Worm (Caenorhabditis elegans) whole organism, young adult: Measurements from ENCODE around the gene vps-16.

ENCODE experiments used
- Y53G8AR.9 ChIP-seq: fragments of 200-800 bp; sonication (Bioruptor generic); conservative IDR thresholded peaks from 2 replicates; pipeline ENCODE4 v1.3.6; 2022; ENCODE audit warnings: missing genetic modification reagents, missing genetic modification characterization, missing compliant biosample characterization
- ama-1 ChIP-seq, 3 experiments: fragments of 150-350 bp in 1 of 3; sonication (generic microtip) in 2 of 3; optimal IDR thresholded peaks; 2 replicates each; lab custom pipeline; 2014 to 2018; ENCODE audit warnings: missing biosample characterization in 2 of 3, missing genetic modification characterization in 2 of 3, missing genetic modification reagents in 2 of 3
- ccch-3 ChIP-seq: fragments of 200-800 bp; sonication (Bioruptor generic); optimal IDR thresholded peaks from 2 replicates; lab custom pipeline; 2018; ENCODE audit warnings: mild to moderate bottlenecking, missing genetic modification characterization, missing compliant biosample characterization
- ceh-40 ChIP-seq: fragments of 200-800 bp; sonication (Bioruptor generic); IDR thresholded peaks from 2 replicates; pipeline ENCODE4 v1.3.6; 2022; ENCODE audit warnings: missing genetic modification characterization, missing compliant biosample characterization
- lin-35 ChIP-seq, 3 experiments: fragments of 150-350 bp in 2 of 3; sonication (generic microtip) in 1 of 3; optimal IDR thresholded peaks; 2 replicates each; lab custom pipeline; 2014 to 2018; ENCODE audit warnings: missing biosample characterization in 3 of 3, missing genetic modification characterization in 3 of 3, missing genetic modification reagents in 3 of 3
- pbrm-1 ChIP-seq: fragments of 200-800 bp; sonication (Bioruptor generic); IDR thresholded peaks from 2 replicates; pipeline ENCODE4 v1.3.6; 2022; ENCODE audit warnings: missing genetic modification reagents, missing genetic modification characterization, missing compliant biosample characterization
- tlf-1 ChIP-seq: fragments of 200-800 bp; sonication (Bioruptor generic); optimal IDR thresholded peaks from 2 replicates; lab custom pipeline; 2018; ENCODE audit warnings: mild to moderate bottlenecking, missing genetic modification characterization, missing compliant biosample characterization
- unc-130 ChIP-seq: sonication (generic microtip); optimal IDR thresholded peaks from 2 replicates; lab custom pipeline; 2016; ENCODE audit warnings: missing genetic modification reagents, missing genetic modification characterization, missing compliant biosample characterization
- unc-62 ChIP-seq: fragments of 150-350 bp; optimal IDR thresholded peaks from 2 replicates; lab custom pipeline; 2014; ENCODE audit warnings: missing biosample characterization, missing genetic modification reagents, missing genetic modification characterization
- ztf-28 ChIP-seq: fragments of 200-800 bp; sonication (Bioruptor generic); IDR thresholded peaks from 2 replicates; pipeline ENCODE4 v1.3.6; 2022; ENCODE audit warnings: missing genetic modification reagents, missing genetic modification characterization, missing compliant biosample characterization

DNA sequence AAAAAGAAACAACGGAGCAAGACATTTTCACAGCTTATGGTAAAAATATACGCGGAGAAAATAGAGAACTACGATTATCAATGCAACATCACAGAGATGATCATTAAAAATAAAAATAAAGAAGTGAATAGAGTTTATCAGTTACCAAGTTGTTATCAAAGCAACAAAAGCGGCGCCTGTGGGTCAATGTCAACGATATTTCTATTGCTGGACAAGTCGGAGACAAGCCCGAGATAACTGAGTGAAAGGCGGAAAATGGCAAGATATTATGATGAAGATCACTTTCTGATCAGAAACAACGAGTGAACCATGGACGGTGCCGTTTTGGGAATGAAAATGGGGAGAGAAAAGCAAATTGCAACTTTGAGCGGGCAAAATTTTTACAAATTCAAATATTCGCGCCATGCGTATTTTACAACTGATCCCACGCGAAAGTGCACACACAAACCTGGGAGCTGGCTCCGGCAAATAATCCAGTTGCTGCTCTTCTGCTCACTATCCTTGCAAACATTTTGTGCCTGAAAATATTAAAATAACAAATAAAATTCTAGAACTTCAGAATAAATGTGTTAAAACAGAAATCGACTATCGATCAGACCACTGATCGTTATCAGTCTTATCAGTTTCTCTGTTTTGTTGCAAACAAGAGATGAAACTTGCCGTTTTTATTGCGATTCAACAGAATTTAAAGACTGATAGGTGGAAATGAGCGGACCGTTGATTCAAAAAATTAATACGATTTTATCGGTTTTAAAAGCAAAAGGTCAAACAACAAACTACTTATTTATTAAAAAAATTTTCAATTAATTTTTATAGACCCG is 9.5 kb downstream of the vps-16 start, which contains the start of gene mel-32:
- TF ChIP-seq ccch-3 (GFP tag; lab: Kevin White, UChicago) (no peak), unc-62 (GFP tag; lab: Kevin White, UChicago) (no peak), pbrm-1 (peak; percentile 65), ama-1 (optimal IDR thresholded peaks at IDR 0.05; lab: Kevin White, UChicago) (no peak), ama-1 (GFP tag; optimal IDR thresholded peaks at IDR 0.05; lab: Kevin White, UChicago) (no peak), unc-130 (GFP tag; lab: Kevin White, UChicago) (peak; percentile 48), lin-35 (GFP tag; optimal IDR thresholded peaks at IDR 0.05; lab: Kevin White, UChicago) (peak; percentile 21 to 55 (median 33)), Y53G8AR.9 (GFP tag; lab: Robert Waterston, UW) (peak; percentile 76; the same call in 1 of the 2 replicates), ceh-40 (GFP tag; lab: Robert Waterston, UW) (no peak), ztf-28 (GFP tag; lab: Robert Waterston, UW) (0 out of 2 replicates have a peak, but pooled peaks have one; percentile 33), tlf-1 (peak; percentile 80)
